Fruit fly (Drosophila melanogaster): ENCODE data around the gene CG42590.

dm6 chr3L:8029194-8029747 lies 39.8 kb downstream of the CG42590 start:
- TF ChIP-seq EcR (GFP tag; optimal IDR thresholded peaks at IDR 0.05) (peak; percentile 2), Ets98B (GFP tag; IDR thresholded peaks at IDR 0.05) (no peak), fd96Ca (GFP tag; IDR thresholded peaks at IDR 0.05) (no peak), CG32121 (GFP tag; IDR thresholded peaks at IDR 0.05) (no peak), CG34367 (tag; optimal IDR thresholded peaks at IDR 0.05) (no peak), CG13204 (GFP tag; optimal IDR thresholded peaks at IDR 0.05) (no peak), D1 (tag; optimal IDR thresholded peaks at IDR 0.05) (no peak), CG12605 (GFP tag; IDR thresholded peaks at IDR 0.05) (no peak), Pif1A (GFP tag; optimal IDR thresholded peaks at IDR 0.05) (peak; percentile 28)
